Worm (Caenorhabditis elegans) whole organism, L2 larva: ENCODE measurements around the gene nhr-197.

ENCODE experiments used
- unc-62 ChIP-seq: fragments of 150-350 bp; optimal IDR thresholded peaks from 2 replicates; lab custom pipeline; 2014; ENCODE audit warnings: missing biosample characterization, missing genetic modification reagents, missing genetic modification characterization
- zag-1 ChIP-seq: fragments of 150-350 bp; optimal IDR thresholded peaks from 2 replicates; lab custom pipeline; 2014; ENCODE audit warnings: missing biosample characterization, missing genetic modification characterization

ce11 chrV:15693682-15694081 is 5.9 kb downstream of the nhr-197 start, which contains the start of gene nhr-198:
- no peak for TF ChIP-seq zag-1 (tag; lab: Kevin White, UChicago)
- no peak for TF ChIP-seq unc-62
